Worm (Caenorhabditis elegans) whole organism, L2 larva: ENCODE measurements around the gene ZC449.2.

Experiments used
- ama-1 ChIP-seq: fragments of 150-350 bp; optimal IDR thresholded peaks from 2 replicates; lab custom pipeline; 2018; ENCODE audit warnings: inconsistent platforms
- fos-1 ChIP-seq: fragments of 150-350 bp; optimal IDR thresholded peaks from 2 replicates; lab custom pipeline; 2014; ENCODE audit warnings: missing biosample characterization, missing genetic modification characterization
- gmeb-1 ChIP-seq: fragments of 150-350 bp; optimal IDR thresholded peaks from 2 replicates; lab custom pipeline; 2014; ENCODE audit warnings: missing biosample characterization, missing genetic modification characterization
- lin-13 ChIP-seq: fragments of 150-350 bp; optimal IDR thresholded peaks from 2 replicates; lab custom pipeline; 2014; ENCODE audit warnings: missing biosample characterization, missing genetic modification reagents, missing genetic modification characterization
- lin-39 ChIP-seq: fragments of 150-350 bp; optimal IDR thresholded peaks from 2 replicates; lab custom pipeline; 2014; ENCODE audit warnings: missing biosample characterization, missing genetic modification reagents, missing genetic modification characterization
- nhr-25 ChIP-seq: fragments of 150-350 bp; sonication (generic microtip); optimal IDR thresholded peaks from 3 replicates; lab custom pipeline; 2014; ENCODE audit warnings: missing biosample characterization, missing genetic modification characterization
- unc-55 ChIP-seq: fragments of 150-350 bp; sonication (generic microtip); optimal IDR thresholded peaks from 3 replicates; lab custom pipeline; 2014; ENCODE audit warnings: missing biosample characterization, missing genetic modification reagents, missing genetic modification characterization
- unc-62 ChIP-seq: fragments of 150-350 bp; optimal IDR thresholded peaks from 2 replicates; lab custom pipeline; 2014; ENCODE audit warnings: missing biosample characterization, missing genetic modification reagents, missing genetic modification characterization
- ztf-4 ChIP-seq: fragments of 150-350 bp; optimal IDR thresholded peaks from 2 replicates; lab custom pipeline; 2014; ENCODE audit warnings: missing biosample characterization, missing genetic modification characterization

DNA sequence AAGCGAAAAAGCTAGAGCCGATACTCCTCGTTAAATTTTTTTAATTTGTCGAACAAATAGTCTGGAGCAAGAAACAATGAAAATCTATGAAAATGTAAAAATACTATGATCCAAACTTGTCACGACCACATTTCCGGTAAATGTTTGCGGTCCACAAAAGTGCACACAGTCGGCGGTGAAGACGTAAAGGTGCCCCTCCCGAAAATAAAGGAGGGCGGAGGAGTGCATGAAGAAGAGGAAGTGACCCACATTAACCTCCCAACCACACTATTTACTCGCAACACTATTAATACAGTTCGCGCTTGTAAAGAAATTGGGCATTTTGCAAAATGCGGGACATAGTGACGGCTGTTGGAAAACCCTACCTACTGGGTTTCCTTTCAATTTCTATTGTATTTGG, 19.0 kb downstream of the ZC449.2 start:
- no peak for TF ChIP-seq nhr-25 (tag; lab: Kevin White, UChicago)
- no peak for TF ChIP-seq unc-55 (GFP tag; lab: Kevin White, UChicago)
- TF ChIP-seq unc-62, result no peak
- no peak for TF ChIP-seq ama-1 (lab: Kevin White, UChicago)
- TF ChIP-seq lin-39 (tag; lab: Kevin White, UChicago), result no peak
- TF ChIP-seq fos-1, result no peak
- TF ChIP-seq lin-13 (GFP tag; lab: Kevin White, UChicago), result no peak
- TF ChIP-seq gmeb-1 (tag; lab: Kevin White, UChicago), result no peak
- no peak for TF ChIP-seq ztf-4 (tag; lab: Kevin White, UChicago)
